Fruit fly (Drosophila melanogaster): ENCODE results near the gene Pura.

The Pura gene

DNA sequence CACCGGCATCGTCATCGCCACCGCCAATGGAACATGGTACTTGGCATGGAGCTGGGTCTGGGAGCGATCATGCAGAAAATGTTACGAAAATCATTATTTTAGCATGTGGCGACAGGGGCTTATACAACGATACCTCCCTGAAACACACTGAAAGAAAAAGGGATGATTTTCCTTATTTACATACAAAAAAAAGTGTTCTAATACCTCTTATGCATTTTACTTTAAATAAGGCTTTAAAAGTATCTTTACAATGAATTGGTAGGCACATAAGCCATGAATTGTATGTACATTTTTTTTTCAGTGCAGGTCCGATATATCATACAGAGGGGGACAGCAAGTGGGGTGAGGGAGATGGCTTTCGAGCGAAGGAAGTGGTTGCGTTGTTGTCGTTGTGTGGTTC, 21.3 kb downstream of the Pura start (continued):
- TF ChIP-seq CG12155 (GFP tag; optimal IDR thresholded peaks at IDR 0.05) (peak; percentile 3), unc-4 (GFP tag; IDR thresholded peaks at IDR 0.05; ENCODE audit: partially characterized antibody) (no peak), grau (tag; optimal IDR thresholded peaks at IDR 0.05) (peak; percentile 35), Drgx (GFP tag; IDR thresholded peaks at IDR 0.05) (peak; percentile 39; the same call in 1 of the 2 replicates), D19A (tag; optimal IDR thresholded peaks at IDR 0.05) (peak; percentile 30), danr (GFP tag; IDR thresholded peaks at IDR 0.05) (0 out of 2 replicates have a peak, but pooled peaks have one; percentile 15), CG9215 (GFP tag; IDR thresholded peaks at IDR 0.05) (no peak), CG17359 (tag; optimal IDR thresholded peaks at IDR 0.05) (peak; percentile 43), bsh (GFP tag; optimal IDR thresholded peaks at IDR 0.05) (peak in 1 of 2 experiments; percentile 68), ssp (GFP tag; IDR thresholded peaks at IDR 0.05) (peak; percentile 8; the same call in 1 of the 2 replicates), CG31441 (GFP tag; IDR thresholded peaks at IDR 0.05) (peak; percentile 55; the same call in 1 of the 2 replicates), CG17328 (GFP tag; IDR thresholded peaks at IDR 0.05) (peak; percentile 54; the same call in 1 of the 2 replicates), ato (GFP tag; IDR thresholded peaks at IDR 0.05; ENCODE audit: partially characterized antibody) (no peak), CG32772 (GFP tag; IDR thresholded peaks at IDR 0.05) (0 out of 2 replicates have a peak, but pooled peaks have one; percentile 25), CG15696 (tag; optimal IDR thresholded peaks at IDR 0.05) (peak; percentile 30), CG31388 (GFP tag; optimal IDR thresholded peaks at IDR 0.05) (no peak), CG13424 (tag; optimal IDR thresholded peaks at IDR 0.05) (peak; percentile 56), CG14050 (GFP tag; IDR thresholded peaks at IDR 0.05) (0 out of 3 replicates have a peak, but pooled peaks have one; percentile 29), CG30431 (GFP tag; optimal IDR thresholded peaks at IDR 0.05) (peak; percentile 9), dysf (GFP tag; IDR thresholded peaks at IDR 0.05) (peak; percentile 60; the same call in 2 of the 3 replicates), CG9817 (tag; optimal IDR thresholded peaks at IDR 0.05) (peak; percentile 41), Elba2 (GFP tag; optimal IDR thresholded peaks at IDR 0.05) (no peak), lov (optimal IDR thresholded peaks at IDR 0.05) (no peak), lov (GFP tag; IDR thresholded peaks at IDR 0.05) (no peak), CG2120 (GFP tag; optimal IDR thresholded peaks at IDR 0.05) (peak; percentile 23), CG14710 (tag; optimal IDR thresholded peaks at IDR 0.05) (peak; percentile 41), PHDP (tag; optimal IDR thresholded peaks at IDR 0.05) (peak; percentile 52), chif (GFP tag; optimal IDR thresholded peaks at IDR 0.05) (peak; percentile 30 to 46), CG7839 (tag; optimal IDR thresholded peaks at IDR 0.05) (peak; percentile 56), sob (GFP tag; IDR thresholded peaks at IDR 0.05) (no peak; the same call in 1 of the 2 replicates), HLHmδ (GFP tag; optimal IDR thresholded peaks at IDR 0.05) (no peak), CG6175 (GFP tag; IDR thresholded peaks at IDR 0.05) (peak; percentile 54; the same call in 1 of the 3 replicates), corto (GFP tag; optimal IDR thresholded peaks at IDR 0.05) (peak; percentile 29), MTF-1 (GFP tag; optimal IDR thresholded peaks at IDR 0.05; ENCODE audit: borderline replicate concordance) (no peak), CG34422 (GFP tag; IDR thresholded peaks at IDR 0.05) (no peak), pfk (GFP tag; optimal IDR thresholded peaks at IDR 0.05) (no peak), MESR4 (GFP tag; optimal IDR thresholded peaks at IDR 0.05) (no peak), CG6689 (GFP tag; IDR thresholded peaks at IDR 0.05) (peak; percentile 57; the same call in 1 of the 2 replicates), CG9932 (GFP tag; IDR thresholded peaks at IDR 0.05) (peak; percentile 41), Atf6 (GFP tag; IDR thresholded peaks at IDR 0.05) (peak; percentile 31; the same call in 1 of the 2 replicates), trem (tag; optimal IDR thresholded peaks at IDR 0.05) (no peak), ase (GFP tag; IDR thresholded peaks at IDR 0.05) (0 out of 3 replicates have a peak, but pooled peaks have one; percentile 42), CG10366 (GFP tag; IDR thresholded peaks at IDR 0.05) (peak; percentile 47), B-H2 (GFP tag; optimal IDR thresholded peaks at IDR 0.05) (no peak), hkb (optimal IDR thresholded peaks at IDR 0.05) (no peak), hkb (GFP tag; IDR thresholded peaks at IDR 0.05) (0 out of 2 replicates have a peak, but pooled peaks have one; percentile 24), Sox100B (GFP tag; optimal IDR thresholded peaks at IDR 0.05) (peak; percentile 21), amos (GFP tag; IDR thresholded peaks at IDR 0.05; ENCODE audit: partially characterized antibody) (no peak), so (GFP tag; IDR thresholded peaks at IDR 0.05) (peak; percentile 57; the same call in 2 of the 3 replicates), Ssrp (tag; optimal IDR thresholded peaks at IDR 0.05) (peak; percentile 53)

Data from whole organism, embryonic.